Fruit fly (Drosophila melanogaster) whole organism, wandering third instar larva: ENCODE results near the gene CG7182.

ENCODE experiments used
- Abd-B ChIP-seq: fragments of >200 bp; optimal IDR thresholded peaks from 2 replicates; lab custom pipeline; 2017; ENCODE audit warnings: missing biosample characterization, missing genetic modification characterization
- CG32264 ChIP-seq: fragments of 200-800 bp; sonication (Bioruptor generic); optimal IDR thresholded peaks from 2 replicates; lab custom pipeline; 2016; ENCODE audit warnings: missing biosample characterization, missing genetic modification characterization
- CG9705 ChIP-seq: fragments of 200-800 bp; sonication (Bioruptor generic); optimal IDR thresholded peaks from 2 replicates; lab custom pipeline; 2018; ENCODE audit warnings: missing biosample characterization, mild to moderate bottlenecking, missing genetic modification characterization
- CrebA ChIP-seq: fragments of 200-800 bp; sonication (Bioruptor generic); optimal IDR thresholded peaks from 2 replicates; lab custom pipeline; 2016; ENCODE audit warnings: missing biosample characterization, mild to moderate bottlenecking, missing genetic modification characterization, borderline replicate concordance
- Dfd ChIP-seq: fragments of >200 bp; optimal IDR thresholded peaks from 2 replicates; lab custom pipeline; 2017; ENCODE audit warnings: missing biosample characterization, missing genetic modification characterization
- Dif ChIP-seq: fragments of 200-275, 200-300 bp; sonication (Bioruptor generic); optimal IDR thresholded peaks from 2 replicates; lab custom pipeline; 2018; ENCODE audit warnings: missing biosample characterization, missing genetic modification characterization; ENCODE audit not compliant: partially characterized antibody
- GATAd ChIP-seq: sonication (Bioruptor generic); optimal IDR thresholded peaks from 2 replicates; lab custom pipeline; 2016; ENCODE audit warnings: missing biosample characterization, missing genetic modification characterization
- HLH106 ChIP-seq: fragments of 200-800 bp; optimal IDR thresholded peaks from 3 replicates; lab custom pipeline; 2019; ENCODE audit warnings: missing biosample characterization, mild to moderate bottlenecking, missing genetic modification characterization, moderate library complexity
- Hnf4 ChIP-seq: fragments of 200-800 bp; sonication (Bioruptor generic); optimal IDR thresholded peaks from 2 replicates; lab custom pipeline; 2016; ENCODE audit warnings: missing biosample characterization, mild to moderate bottlenecking, missing genetic modification characterization
- Hr78 ChIP-seq: fragments of >200 bp; optimal IDR thresholded peaks from 2 replicates; lab custom pipeline; 2017; ENCODE audit warnings: missing biosample characterization, missing genetic modification characterization
- Hr83 ChIP-seq: fragments of 200-300 bp; sonication (Bioruptor generic); optimal IDR thresholded peaks from 2 replicates; lab custom pipeline; 2016; ENCODE audit warnings: missing biosample characterization, mild to moderate bottlenecking, missing genetic modification characterization, moderate library complexity; ENCODE audit not compliant: poor library complexity, severe bottlenecking
- Jra ChIP-seq: sonication (Bioruptor generic); optimal IDR thresholded peaks from 2 replicates; lab custom pipeline; 2016; ENCODE audit warnings: missing biosample characterization, missing genetic modification characterization
- Mio ChIP-seq: sonication (Bioruptor generic); optimal IDR thresholded peaks from 2 replicates; lab custom pipeline; 2016; ENCODE audit warnings: missing biosample characterization, missing genetic modification characterization
- Myc ChIP-seq: fragments of >200 bp; optimal IDR thresholded peaks from 2 replicates; lab custom pipeline; 2017
- N ChIP-seq: fragments of >200 bp; optimal IDR thresholded peaks from 2 replicates; lab custom pipeline; 2018; ENCODE audit warnings: missing biosample characterization, missing external identifiers, missing genetic modification characterization
- OdsH ChIP-seq: fragments of 200-800 bp; sonication (Bioruptor generic); optimal IDR thresholded peaks from 2 replicates; lab custom pipeline; 2016; ENCODE audit warnings: missing biosample characterization, mild to moderate bottlenecking, missing genetic modification characterization
- Rel ChIP-seq, 2 experiments: fragments of 200-800 bp; sonication (Bioruptor generic) in 1 of 2; optimal IDR thresholded peaks; 2 replicates in 1 of 2; 3 replicates in 1 of 2; lab custom pipeline; 2016 to 2019; ENCODE audit warnings: mild to moderate bottlenecking in 2 of 2, missing biosample characterization in 2 of 2, missing genetic modification characterization in 2 of 2, moderate library complexity in 1 of 2
- Sp1 ChIP-seq: fragments of 200-800 bp; sonication (Bioruptor generic); optimal IDR thresholded peaks from 3 replicates; lab custom pipeline; 2019; ENCODE audit warnings: missing biosample characterization, mild to moderate bottlenecking, missing genetic modification characterization, moderate library complexity
- Vsx2 ChIP-seq: fragments of 200-300, 225-300 bp; sonication (Bioruptor generic); optimal IDR thresholded peaks from 2 replicates; lab custom pipeline; 2018; ENCODE audit warnings: missing biosample characterization, missing genetic modification characterization; ENCODE audit not compliant: partially characterized antibody
- br ChIP-seq: fragments of 200-800 bp; sonication (Bioruptor generic); optimal IDR thresholded peaks from 2 replicates; lab custom pipeline; 2016; ENCODE audit warnings: missing biosample characterization, missing genetic modification characterization
- brk ChIP-seq: fragments of 200-800 bp; sonication (Bioruptor generic); optimal IDR thresholded peaks from 2 replicates; lab custom pipeline; 2016; ENCODE audit warnings: missing biosample characterization, mild to moderate bottlenecking, missing genetic modification characterization
- dl ChIP-seq, 2 experiments: fragments of 175-275, 200-275 bp in 1 of 2; fragments of 200-275 bp in 1 of 2; sonication (Bioruptor generic); optimal IDR thresholded peaks; lab custom pipeline; 2018; ENCODE audit warnings: mild to moderate bottlenecking in 2 of 2, missing biosample characterization in 2 of 2, missing genetic modification characterization in 2 of 2, moderate library complexity in 2 of 2; ENCODE audit not compliant: partially characterized antibody in 2 of 2, insufficient read depth in 1 of 2
- dmrt93B ChIP-seq: fragments of 200-800 bp; sonication (Bioruptor generic); optimal IDR thresholded peaks from 2 replicates; lab custom pipeline; 2018; ENCODE audit warnings: missing biosample characterization, mild to moderate bottlenecking, missing genetic modification characterization
- dsf ChIP-seq: sonication (Bioruptor generic); optimal IDR thresholded peaks from 2 replicates; lab custom pipeline; 2016; ENCODE audit warnings: missing biosample characterization, missing genetic modification characterization, borderline replicate concordance
- ey ChIP-seq: fragments of 200-800 bp; sonication (Bioruptor generic); optimal IDR thresholded peaks from 2 replicates; lab custom pipeline; 2016; ENCODE audit warnings: missing biosample characterization, missing genetic modification characterization
- foxo ChIP-seq, 2 experiments: fragments of 200-800 bp; sonication (Bioruptor generic); optimal IDR thresholded peaks; 2 replicates in 1 of 2; 3 replicates in 1 of 2; lab custom pipeline; 2016 to 2017; ENCODE audit warnings: missing biosample characterization in 2 of 2, missing genetic modification characterization in 2 of 2
- fru ChIP-seq: fragments of 200-800 bp; sonication (Bioruptor generic); optimal IDR thresholded peaks from 3 replicates; lab custom pipeline; 2016; ENCODE audit warnings: missing biosample characterization, mild to moderate bottlenecking, missing genetic modification characterization
- h ChIP-seq: fragments of 200-800 bp; sonication (Bioruptor generic); optimal IDR thresholded peaks from 3 replicates; lab custom pipeline; 2016; ENCODE audit warnings: missing biosample characterization, mild to moderate bottlenecking, missing genetic modification characterization
- jim ChIP-seq: fragments of 175-275, 200-325 bp; sonication (Bioruptor generic); optimal IDR thresholded peaks from 2 replicates; lab custom pipeline; 2016; ENCODE audit warnings: missing biosample characterization, mild to moderate bottlenecking, missing genetic modification characterization
- lola ChIP-seq: fragments of >200 bp; optimal IDR thresholded peaks from 2 replicates; lab custom pipeline; 2017; ENCODE audit warnings: missing biosample characterization, missing genetic modification characterization
- pan ChIP-seq: fragments of >200 bp; optimal IDR thresholded peaks from 2 replicates; lab custom pipeline; 2017
- psq ChIP-seq: fragments of 200-800 bp; sonication (Bioruptor generic); optimal IDR thresholded peaks from 3 replicates; lab custom pipeline; 2017; ENCODE audit warnings: missing biosample characterization, mild to moderate bottlenecking, missing genetic modification characterization, moderate library complexity
- rgr ChIP-seq: fragments of 200-800 bp; sonication (Bioruptor generic); optimal IDR thresholded peaks from 3 replicates; lab custom pipeline; 2016; ENCODE audit warnings: missing biosample characterization, mild to moderate bottlenecking, missing genetic modification characterization
- sage ChIP-seq: fragments of 200-800 bp; sonication (Bioruptor generic); optimal IDR thresholded peaks from 2 replicates; lab custom pipeline; 2016; ENCODE audit warnings: missing biosample characterization, mild to moderate bottlenecking, missing genetic modification characterization
- sv ChIP-seq: fragments of 200-800 bp; sonication (Bioruptor generic); optimal IDR thresholded peaks from 3 replicates; lab custom pipeline; 2016; ENCODE audit warnings: missing biosample characterization, missing genetic modification characterization
- tai ChIP-seq: sonication (Bioruptor generic); optimal IDR thresholded peaks from 2 replicates; lab custom pipeline; 2016; ENCODE audit warnings: missing biosample characterization, missing genetic modification characterization
- usp ChIP-seq: fragments of >200 bp; optimal IDR thresholded peaks from 2 replicates; lab custom pipeline; 2017; ENCODE audit warnings: missing biosample characterization, missing genetic modification characterization
- woc ChIP-seq: sonication (Bioruptor generic); optimal IDR thresholded peaks from 2 replicates; lab custom pipeline; 2016; ENCODE audit warnings: missing biosample characterization, mild to moderate bottlenecking, missing genetic modification characterization

Gene CG7182

DNA sequence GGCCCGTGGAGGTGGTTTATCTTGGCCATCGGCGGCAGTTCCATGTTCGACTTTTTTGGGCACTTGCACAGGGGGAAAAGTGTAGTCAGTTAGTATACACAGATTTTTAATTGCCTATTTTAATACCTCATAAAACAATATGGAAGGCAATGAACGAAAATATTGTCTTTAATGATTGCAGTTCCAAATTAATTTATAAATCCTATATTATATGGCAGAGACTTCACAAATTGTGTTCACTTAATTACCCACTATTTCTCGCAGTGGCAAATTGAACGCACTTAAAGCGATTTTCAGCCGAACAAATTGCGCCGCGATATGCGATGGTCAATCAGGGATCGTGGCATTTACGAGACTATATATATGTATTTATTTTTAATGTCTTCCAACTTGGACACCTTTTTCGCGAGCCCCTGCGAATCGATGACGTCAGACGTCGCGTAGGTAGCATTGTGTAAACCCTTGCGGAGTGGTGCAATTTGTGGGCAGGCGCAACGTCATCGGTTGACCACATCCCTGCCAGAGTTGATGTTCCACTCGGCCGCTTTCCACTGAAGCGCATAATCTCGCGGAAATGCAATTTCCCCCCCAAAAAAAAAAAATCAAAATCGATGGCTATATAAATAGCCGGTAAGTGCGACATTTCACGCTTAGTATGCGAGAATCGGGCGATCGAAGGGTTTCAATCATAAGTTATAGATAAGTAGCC, 25.9 kb downstream of the CG7182 start, which contains the start of gene CG13670:
TSS of gene CG13670 (plus strand) at position 659 of the 709 bp plus-strand sequence.
- no peak for TF ChIP-seq lola (GFP tag; lab: Kevin White, UChicago)
- peak; percentile 28 for TF ChIP-seq HLH106 (tag; lab: Kevin White, UChicago)
- TF ChIP-seq h (GFP tag; lab: Kevin White, UChicago): peak; percentile 37
- no peak for TF ChIP-seq Abd-B (GFP tag; lab: Kevin White, UChicago)
- TF ChIP-seq dmrt93B (GFP tag; lab: Kevin White, UChicago): peak; percentile 8
- no peak for TF ChIP-seq Mio
- TF ChIP-seq, all 38 proteins: peak for 3

DNA sequence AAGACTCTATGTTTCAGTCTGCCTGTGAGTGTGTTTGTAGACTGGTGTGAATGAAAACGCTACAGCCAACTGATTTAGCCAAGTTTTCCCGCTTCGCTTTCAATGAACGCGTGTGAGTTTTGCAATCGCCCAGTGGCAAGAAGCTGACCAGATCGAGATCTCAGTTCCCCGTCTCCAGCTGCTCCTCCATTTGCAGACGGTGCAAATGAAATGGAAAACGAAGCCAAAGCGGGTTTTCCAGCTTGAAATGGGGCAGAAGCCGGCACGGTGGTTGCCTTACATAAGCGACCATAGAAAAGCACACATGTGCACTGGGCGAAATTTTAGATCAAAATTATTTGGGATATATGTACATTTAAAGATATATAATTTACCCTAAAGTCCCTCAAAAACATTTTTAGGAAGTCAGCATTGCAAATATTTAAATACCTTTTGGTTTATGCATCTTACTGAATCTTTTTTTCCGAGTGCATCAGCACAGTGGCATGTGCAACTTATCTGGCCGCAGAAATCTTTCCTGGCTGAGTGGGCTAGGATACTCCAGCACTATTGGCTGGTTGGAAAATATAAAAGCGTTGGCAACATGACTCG, 27.2 kb downstream of the CG7182 start, which contains the start of gene CG43059:
TSS of gene CG43059 (minus strand) at position 51 of the 591 bp plus-strand sequence.
- no peak for TF ChIP-seq N (GFP tag; lab: Kevin White, UChicago)

DNA sequence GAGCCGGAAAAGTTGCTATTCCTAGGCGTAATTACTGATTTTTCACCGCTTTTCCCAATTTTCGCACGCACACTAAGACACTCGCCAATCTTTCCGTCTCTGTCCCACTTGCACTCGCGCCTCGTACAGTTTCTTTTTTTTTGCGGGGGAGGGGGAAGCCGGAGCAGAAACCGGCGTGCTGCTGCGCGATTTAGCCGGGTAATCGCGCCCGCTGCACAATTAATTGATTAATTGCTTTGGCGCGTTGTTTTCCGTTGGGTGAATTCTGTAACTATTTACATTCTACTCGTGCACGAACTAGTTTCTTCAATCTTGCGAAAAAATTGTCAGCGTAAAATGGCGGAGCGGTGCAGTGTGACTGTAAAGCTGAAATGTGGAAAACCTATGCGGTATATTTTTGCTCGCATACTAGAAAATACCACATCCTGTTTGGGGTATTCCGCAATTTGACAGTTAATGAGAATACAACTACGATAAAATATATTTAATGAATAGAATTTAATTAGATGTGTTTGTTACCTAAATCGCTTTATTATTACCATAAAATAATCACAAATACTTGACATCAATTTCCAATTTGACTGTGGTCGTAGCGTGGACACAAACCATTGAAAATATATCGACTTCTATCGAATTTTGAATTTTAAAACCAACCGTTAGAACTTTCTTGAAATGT, 30.9 kb downstream of the CG7182 start, which contains the start of gene Cpsf6:
TSS of gene Cpsf6 (minus strand) at position 362 of the 676 bp plus-strand sequence.
- TF ChIP-seq CG9705 (peak; percentile 30), GATAd (no peak), CG32264 (no peak), lola (GFP tag; lab: Kevin White, UChicago) (no peak), Vsx2 (GFP tag; lab: Kevin White, UChicago) (no peak), br (GFP tag; lab: Kevin White, UChicago) (peak; percentile 21), Myc (no peak), pan (no peak), Dfd (GFP tag; lab: Kevin White, UChicago) (no peak), Hnf4 (GFP tag; lab: Kevin White, UChicago) (peak; percentile 46), N (GFP tag; lab: Kevin White, UChicago) (peak; percentile 14), Rel (GFP tag; optimal IDR thresholded peaks at IDR 0.05; lab: Kevin White, UChicago) (no peak), Rel (tag; optimal IDR thresholded peaks at IDR 0.05; lab: Kevin White, UChicago) (no peak), psq (no peak), dsf (GFP tag; lab: Kevin White, UChicago) (no peak), Hr83 (GFP tag; lab: Kevin White, UChicago) (no peak), dl (GFP tag; optimal IDR thresholded peaks at IDR 0.05; lab: Kevin White, UChicago; ENCODE audit: insufficient read depth in 1 of 2, partially characterized antibody in 2 of 2) (no peak), h (GFP tag; lab: Kevin White, UChicago) (peak; percentile 40), dmrt93B (GFP tag; lab: Kevin White, UChicago) (no peak), HLH106 (tag; lab: Kevin White, UChicago) (peak; percentile 62), rgr (peak; percentile 10), brk (GFP tag; lab: Kevin White, UChicago) (peak; percentile 68), Abd-B (GFP tag; lab: Kevin White, UChicago) (no peak), CrebA (GFP tag; lab: Kevin White, UChicago) (no peak), usp (GFP tag; lab: Kevin White, UChicago) (no peak), sv (peak; percentile 50), Hr78 (no peak), sage (GFP tag; lab: Kevin White, UChicago) (no peak), tai (no peak), jim (GFP tag; lab: Kevin White, UChicago) (peak; percentile 86), woc (GFP tag; lab: Kevin White, UChicago) (no peak), fru (no peak), Jra (GFP tag; lab: Kevin White, UChicago) (peak; percentile 28), Mio (no peak), Dif (GFP tag; lab: Kevin White, UChicago) (no peak), Sp1 (GFP tag; lab: Kevin White, UChicago) (peak; percentile 9), OdsH (GFP tag; lab: Kevin White, UChicago) (no peak), ey (GFP tag; lab: Kevin White, UChicago) (peak; percentile 18), foxo (GFP tag; optimal IDR thresholded peaks at IDR 0.05; lab: Kevin White, UChicago) (peak in 1 of 2 experiments; percentile 24)
